Worm (Caenorhabditis elegans) whole organism, early embryonic: ENCODE data around the gene C07G1.7.

Experiments
- B0310.2 ChIP-seq: sonication (generic microtip); optimal IDR thresholded peaks from 2 replicates; lab custom pipeline; 2016; ENCODE audit warnings: mild to moderate bottlenecking, missing genetic modification characterization, missing compliant biosample characterization
- F13C5.2 ChIP-seq: sonication (generic microtip); optimal IDR thresholded peaks from 2 replicates; lab custom pipeline; 2017; ENCODE audit warnings: mild to moderate bottlenecking, missing genetic modification characterization, inconsistent platforms, missing compliant biosample characterization
- aly-1 ChIP-seq: sonication (generic microtip); optimal IDR thresholded peaks from 2 replicates; lab custom pipeline; 2016; ENCODE audit warnings: missing genetic modification characterization, missing compliant biosample characterization
- ama-1 ChIP-seq: fragments of 150-350 bp; optimal IDR thresholded peaks from 2 replicates; lab custom pipeline; 2014
- ceh-13 ChIP-seq: fragments of 200-800 bp; sonication (Bioruptor generic); optimal IDR thresholded peaks from 2 replicates; lab custom pipeline; 2018; ENCODE audit warnings: mild to moderate bottlenecking, missing genetic modification characterization, missing compliant biosample characterization
- ceh-36 ChIP-seq: sonication (generic microtip); optimal IDR thresholded peaks from 2 replicates; lab custom pipeline; 2016; ENCODE audit warnings: missing genetic modification characterization, inconsistent platforms, missing compliant biosample characterization
- ets-7 ChIP-seq: sonication (generic microtip); optimal IDR thresholded peaks from 2 replicates; lab custom pipeline; 2016; ENCODE audit warnings: missing genotype, missing genetic modification characterization, missing compliant biosample characterization
- flt-1 ChIP-seq: fragments of 200-800 bp; sonication (Bioruptor generic); IDR thresholded peaks from 2 replicates; pipeline ENCODE4 v1.3.6; 2022; ENCODE audit warnings: missing genetic modification characterization, missing compliant biosample characterization
- hmbx-1 ChIP-seq: sonication (generic microtip); optimal IDR thresholded peaks from 2 replicates; lab custom pipeline; 2016; ENCODE audit warnings: mild to moderate bottlenecking, missing genetic modification characterization, missing compliant biosample characterization
- hmg-4 ChIP-seq: fragments of 200-800 bp; sonication (Bioruptor generic); optimal IDR thresholded peaks from 2 replicates; lab custom pipeline; 2018; ENCODE audit warnings: mild to moderate bottlenecking, missing genetic modification characterization, missing compliant biosample characterization
- hnd-1 ChIP-seq: sonication (generic microtip); optimal IDR thresholded peaks from 2 replicates; lab custom pipeline; 2016; ENCODE audit warnings: missing genetic modification characterization, missing compliant biosample characterization
- pes-1 ChIP-seq: fragments of 200-800 bp; sonication (Bioruptor generic); IDR thresholded peaks from 2 replicates; pipeline ENCODE4 v1.3.6; 2022; ENCODE audit warnings: missing genetic modification reagents, missing genetic modification characterization, missing compliant biosample characterization
- scrt-1 ChIP-seq: fragments of 200-800 bp; sonication (Bioruptor generic); IDR thresholded peaks from 2 replicates; pipeline ENCODE4 v1.3.6; 2022; ENCODE audit warnings: missing genetic modification characterization, missing compliant biosample characterization
- sea-1 ChIP-seq: fragments of 200-800 bp; sonication (Bioruptor generic); conservative IDR thresholded peaks from 2 replicates; pipeline ENCODE4 v1.3.6; 2022; ENCODE audit warnings: missing genetic modification characterization, missing compliant biosample characterization
- tbx-11 ChIP-seq: fragments of 200-800 bp; sonication (Bioruptor generic); IDR thresholded peaks from 2 replicates; pipeline ENCODE4 v1.3.6; 2022; ENCODE audit warnings: missing genetic modification characterization, missing compliant biosample characterization
- tbx-37 ChIP-seq: fragments of 200-800 bp; sonication (Bioruptor generic); conservative IDR thresholded peaks from 2 replicates; pipeline ENCODE4 v1.3.6; 2022; ENCODE audit warnings: missing genetic modification reagents, missing genetic modification characterization, missing compliant biosample characterization
- tra-4 ChIP-seq: sonication (generic microtip); optimal IDR thresholded peaks from 2 replicates; lab custom pipeline; 2017; ENCODE audit warnings: missing genetic modification characterization, missing compliant biosample characterization

The C07G1.7 gene

ce11 chrIV:8219987-8220386 is 8.3 kb upstream of the C07G1.7 start, which contains the start of gene ocr-2:
TSS of gene ocr-2 (minus strand) at chrIV:8220087.
- no peak for TF ChIP-seq tbx-11 (GFP tag; lab: Robert Waterston, UW)
- no peak for TF ChIP-seq pes-1
- no peak for TF ChIP-seq ets-7 (tag; lab: Kevin White, UChicago)
- no peak for TF ChIP-seq tra-4 (tag; lab: Kevin White, UChicago)
- no peak for TF ChIP-seq scrt-1 (GFP tag; lab: Robert Waterston, UW)
- TF ChIP-seq flt-1 (GFP tag; lab: Robert Waterston, UW), result no peak
- TF ChIP-seq ama-1 (lab: Kevin White, UChicago), result no peak
- no peak for TF ChIP-seq hnd-1
- TF ChIP-seq sea-1 (GFP tag; lab: Robert Waterston, UW), result no peak
- no peak for TF ChIP-seq tbx-37 (GFP tag; lab: Robert Waterston, UW)

ce11 chrIV:8210300-8210699 is 1.3 kb downstream of the C07G1.7 start, which contains the start of gene C07G1.6:
TSS of gene C07G1.6 (minus strand) at chrIV:8210400.
- TF ChIP-seq flt-1 (GFP tag; lab: Robert Waterston, UW) (no peak), ets-7 (tag; lab: Kevin White, UChicago) (no peak), tbx-37 (GFP tag; lab: Robert Waterston, UW) (no peak), hmbx-1 (tag; lab: Kevin White, UChicago) (no peak)

- TF ChIP-seq hnd-1 (no peak), ceh-13 (no peak), aly-1 (no peak), scrt-1 (GFP tag; lab: Robert Waterston, UW) (no peak), tbx-37 (GFP tag; lab: Robert Waterston, UW) (no peak), tbx-11 (GFP tag; lab: Robert Waterston, UW) (no peak), F13C5.2 (tag; lab: Kevin White, UChicago) (no peak), pes-1 (no peak), ets-7 (tag; lab: Kevin White, UChicago) (no peak)
These were observed 2.8 kb downstream of the C07G1.7 start for ce11 chrIV:8208855-8209254.

- no peak for TF ChIP-seq hmbx-1 (tag; lab: Kevin White, UChicago)
- TF ChIP-seq sea-1 (GFP tag; lab: Robert Waterston, UW), result no peak
- no peak for TF ChIP-seq flt-1 (GFP tag; lab: Robert Waterston, UW)
- no peak for TF ChIP-seq scrt-1 (GFP tag; lab: Robert Waterston, UW)
- no peak for TF ChIP-seq B0310.2 (tag; lab: Kevin White, UChicago)
- no peak for TF ChIP-seq F13C5.2 (tag; lab: Kevin White, UChicago)
- TF ChIP-seq aly-1, result no peak
- no peak for TF ChIP-seq ets-7 (tag; lab: Kevin White, UChicago)
- TF ChIP-seq hmg-4 (GFP tag; lab: Kevin White, UChicago), result no peak
- TF ChIP-seq tbx-37 (GFP tag; lab: Robert Waterston, UW), result no peak
- TF ChIP-seq ceh-36 (tag; lab: Kevin White, UChicago), result no peak
- TF ChIP-seq hnd-1, result no peak
- TF ChIP-seq tbx-11 (GFP tag; lab: Robert Waterston, UW), result no peak
- no peak for TF ChIP-seq ama-1 (lab: Kevin White, UChicago)
- TF ChIP-seq pes-1, result no peak
- no peak for TF ChIP-seq ceh-13
- TF ChIP-seq tra-4 (tag; lab: Kevin White, UChicago), result no peak
These were observed 5.3 kb downstream of the C07G1.7 start, which contains the start of gene svh-1 for ce11 chrIV:8206314-8206713. TSS of gene svh-1 (plus strand) at chrIV:8206614.

ce11 chrIV:8205272-8206098 is 6.2 kb downstream of the C07G1.7 start, which contains the start of gene hgrs-1:
TSS of gene hgrs-1 (minus strand) at chrIV:8206048.
- TF ChIP-seq tra-4 (tag; lab: Kevin White, UChicago), result no peak
- TF ChIP-seq hmbx-1 (tag; lab: Kevin White, UChicago), result no peak
- no peak for TF ChIP-seq tbx-37 (GFP tag; lab: Robert Waterston, UW)
- no peak for TF ChIP-seq tbx-11 (GFP tag; lab: Robert Waterston, UW)
- no peak for TF ChIP-seq ceh-13
- TF ChIP-seq hnd-1, result no peak
- no peak for TF ChIP-seq flt-1 (GFP tag; lab: Robert Waterston, UW)
- TF ChIP-seq B0310.2 (tag; lab: Kevin White, UChicago), result no peak
- TF ChIP-seq ceh-36 (tag; lab: Kevin White, UChicago), result no peak
- TF ChIP-seq ama-1 (lab: Kevin White, UChicago), result no peak
- no peak for TF ChIP-seq pes-1
- no peak for TF ChIP-seq F13C5.2 (tag; lab: Kevin White, UChicago)

- TF ChIP-seq hnd-1 (no peak), tbx-37 (GFP tag; lab: Robert Waterston, UW) (no peak), pes-1 (no peak), hmg-4 (GFP tag; lab: Kevin White, UChicago) (no peak), ama-1 (lab: Kevin White, UChicago) (no peak), tbx-11 (GFP tag; lab: Robert Waterston, UW) (no peak), scrt-1 (GFP tag; lab: Robert Waterston, UW) (no peak), B0310.2 (tag; lab: Kevin White, UChicago) (no peak), F13C5.2 (tag; lab: Kevin White, UChicago) (no peak), aly-1 (no peak)
These were observed 8.1 kb downstream of the C07G1.7 start for ce11 chrIV:8203555-8203954.

ce11 chrIV:8201133-8201532 is 10.5 kb downstream of the C07G1.7 start, which contains the start of gene glrx-22:
TSS of gene glrx-22 (minus strand) at chrIV:8201233.
- no peak for TF ChIP-seq tra-4 (tag; lab: Kevin White, UChicago)
